Worm (Caenorhabditis elegans) whole organism, mixed stage, embryonic: Measurements from ENCODE around the gene F09C8.1.

ENCODE experiments used
- M03D4.4 ChIP-seq: sonication (generic microtip); optimal IDR thresholded peaks from 2 replicates; lab custom pipeline; 2017; ENCODE audit warnings: mild to moderate bottlenecking, missing genetic modification characterization, missing compliant biosample characterization
- bed-3 ChIP-seq: fragments of 200-800 bp; sonication (Bioruptor generic); optimal IDR thresholded peaks from 3 replicates; lab custom pipeline; 2018; ENCODE audit warnings: mild to moderate bottlenecking, missing genetic modification characterization, moderate library complexity, missing compliant biosample characterization
- ceh-39 ChIP-seq: fragments of 150-350 bp; optimal IDR thresholded peaks from 2 replicates; lab custom pipeline; 2014; ENCODE audit warnings: missing biosample characterization, missing genetic modification characterization
- ceh-43 ChIP-seq: fragments of 200-800 bp; sonication (Bioruptor generic); optimal IDR thresholded peaks from 2 replicates; lab custom pipeline; 2018; ENCODE audit warnings: mild to moderate bottlenecking, missing genetic modification characterization, moderate library complexity, missing compliant biosample characterization
- ceh-83 ChIP-seq: fragments of 200-800 bp; sonication (Bioruptor generic); optimal IDR thresholded peaks from 2 replicates; lab custom pipeline; 2018; ENCODE audit warnings: mild to moderate bottlenecking, missing genetic modification characterization, missing compliant biosample characterization
- ces-1 ChIP-seq: fragments of 150-350 bp; optimal IDR thresholded peaks from 2 replicates; lab custom pipeline; 2014; ENCODE audit warnings: missing biosample characterization, missing genetic modification reagents, missing genetic modification characterization
- cnd-1 ChIP-seq: fragments of 200-800 bp; sonication (Bioruptor generic); optimal IDR thresholded peaks from 2 replicates; lab custom pipeline; 2018; ENCODE audit warnings: mild to moderate bottlenecking, missing genetic modification characterization, missing compliant biosample characterization
- drap-1 ChIP-seq: fragments of 200-800 bp; sonication (Bioruptor generic); optimal IDR thresholded peaks from 3 replicates; lab custom pipeline; 2018; ENCODE audit warnings: mild to moderate bottlenecking, missing genetic modification characterization, missing compliant biosample characterization
- elt-1 ChIP-seq: sonication (generic microtip); optimal IDR thresholded peaks from 2 replicates; lab custom pipeline; 2017; ENCODE audit warnings: missing genetic modification characterization, mild to moderate bottlenecking, missing compliant biosample characterization, antibody characterized with exemption, moderate library complexity, borderline replicate concordance; ENCODE audit not compliant: insufficient read depth
- elt-3 ChIP-seq: fragments of 150-350 bp; optimal IDR thresholded peaks from 2 replicates; lab custom pipeline; 2014; ENCODE audit warnings: missing biosample characterization, missing genetic modification characterization
- flh-1 ChIP-seq: fragments of 200-800 bp; sonication (Bioruptor generic); optimal IDR thresholded peaks from 2 replicates; lab custom pipeline; 2018; ENCODE audit warnings: mild to moderate bottlenecking, missing genetic modification characterization, moderate library complexity, missing compliant biosample characterization
- ham-2 ChIP-seq: fragments of 200-800 bp; sonication (Bioruptor generic); optimal IDR thresholded peaks from 2 replicates; lab custom pipeline; 2018; ENCODE audit warnings: mild to moderate bottlenecking, missing genetic modification characterization, missing compliant biosample characterization
- hlh-1 ChIP-seq: fragments of 150-350 bp; optimal IDR thresholded peaks from 2 replicates; lab custom pipeline; 2014; ENCODE audit warnings: missing biosample characterization, missing genetic modification reagents, missing genetic modification characterization
- lin-13 ChIP-seq: fragments of 150-350 bp; optimal IDR thresholded peaks from 2 replicates; lab custom pipeline; 2014; ENCODE audit warnings: missing biosample characterization, missing genetic modification characterization
- lin-32 ChIP-seq: fragments of 200-800 bp; sonication (Bioruptor generic); optimal IDR thresholded peaks from 2 replicates; lab custom pipeline; 2018; ENCODE audit warnings: mild to moderate bottlenecking, missing genetic modification characterization, missing compliant biosample characterization
- lsy-2 ChIP-seq: fragments of 150-350 bp; optimal IDR thresholded peaks from 2 replicates; lab custom pipeline; 2014; ENCODE audit warnings: missing biosample characterization, missing genetic modification characterization
- mab-5 ChIP-seq: fragments of 150-350 bp; optimal IDR thresholded peaks from 2 replicates; lab custom pipeline; 2014; ENCODE audit warnings: missing biosample characterization, missing genetic modification characterization
- mep-1 ChIP-seq: fragments of 150-350 bp; optimal IDR thresholded peaks from 2 replicates; lab custom pipeline; 2017; ENCODE audit warnings: missing biosample characterization, missing genetic modification reagents, missing genetic modification characterization, inconsistent platforms
- mls-2 ChIP-seq: sonication (generic microtip); optimal IDR thresholded peaks from 2 replicates; lab custom pipeline; 2016; ENCODE audit warnings: mild to moderate bottlenecking, missing genetic modification characterization, moderate library complexity, missing compliant biosample characterization
- nhr-12 ChIP-seq: fragments of 150-350 bp; optimal IDR thresholded peaks from 2 replicates; lab custom pipeline; 2014; ENCODE audit warnings: missing biosample characterization, missing genetic modification characterization
- nhr-2 ChIP-seq: fragments of 150-350 bp; optimal IDR thresholded peaks from 2 replicates; lab custom pipeline; 2014; ENCODE audit warnings: missing biosample characterization, missing genetic modification characterization
- nhr-237 ChIP-seq: fragments of 150-350 bp; optimal IDR thresholded peaks from 2 replicates; lab custom pipeline; 2014; ENCODE audit warnings: missing biosample characterization, missing genetic modification characterization
- nhr-28 ChIP-seq: fragments of 150-350 bp; optimal IDR thresholded peaks from 2 replicates; lab custom pipeline; 2014; ENCODE audit warnings: missing biosample characterization, missing genetic modification characterization
- nhr-76 ChIP-seq: sonication (generic microtip); optimal IDR thresholded peaks from 2 replicates; lab custom pipeline; 2017; ENCODE audit warnings: missing biosample characterization, missing genetic modification characterization
- sem-2 ChIP-seq: fragments of 200-800 bp; sonication (Bioruptor generic); optimal IDR thresholded peaks from 2 replicates; lab custom pipeline; 2018; ENCODE audit warnings: mild to moderate bottlenecking, missing genetic modification characterization, missing compliant biosample characterization
- snpc-4 ChIP-seq: fragments of 150-350 bp; optimal IDR thresholded peaks from 2 replicates; lab custom pipeline; 2014; ENCODE audit warnings: missing biosample characterization, missing genetic modification characterization
- sptf-1 ChIP-seq: sonication (generic microtip); optimal IDR thresholded peaks from 2 replicates; lab custom pipeline; 2017; ENCODE audit warnings: mild to moderate bottlenecking, missing genetic modification characterization, moderate library complexity, missing compliant biosample characterization
- tbx-8 ChIP-seq: fragments of 200-800 bp; sonication (Bioruptor generic); optimal IDR thresholded peaks from 2 replicates; lab custom pipeline; 2018; ENCODE audit warnings: mild to moderate bottlenecking, missing genetic modification characterization, moderate library complexity, missing compliant biosample characterization
- unc-120 ChIP-seq: sonication (generic microtip); optimal IDR thresholded peaks from 2 replicates; lab custom pipeline; 2017; ENCODE audit warnings: missing genetic modification characterization, missing compliant biosample characterization; ENCODE audit not compliant: poor library complexity, severe bottlenecking
- unc-39 ChIP-seq: fragments of 150-350 bp; optimal IDR thresholded peaks from 2 replicates; lab custom pipeline; 2014; ENCODE audit warnings: missing biosample characterization, missing genetic modification characterization
- ztf-11 ChIP-seq: fragments of 150-350 bp; optimal IDR thresholded peaks from 2 replicates; lab custom pipeline; 2014; ENCODE audit warnings: missing biosample characterization, missing genetic modification characterization

F09C8.1 gene

ce11 chrX:16204310-16204709 is 41.0 kb upstream of the F09C8.1 start:
- TF ChIP-seq nhr-28 (tag; lab: Kevin White, UChicago) (no peak), mls-2 (tag; lab: Kevin White, UChicago) (no peak), ces-1 (GFP tag; lab: Kevin White, UChicago) (no peak), nhr-237 (tag; lab: Kevin White, UChicago) (no peak), sem-2 (GFP tag; lab: Kevin White, UChicago) (no peak), hlh-1 (tag; lab: Kevin White, UChicago) (no peak), elt-3 (tag; lab: Kevin White, UChicago) (no peak), bed-3 (GFP tag; lab: Kevin White, UChicago) (no peak), sptf-1 (tag; lab: Kevin White, UChicago) (no peak), nhr-2 (tag; lab: Kevin White, UChicago) (no peak), tbx-8 (GFP tag; lab: Kevin White, UChicago) (no peak), unc-120 (tag; lab: Kevin White, UChicago) (no peak), ham-2 (no peak), elt-1 (tag; lab: Kevin White, UChicago) (no peak), mab-5 (tag; lab: Kevin White, UChicago) (no peak), flh-1 (GFP tag; lab: Kevin White, UChicago) (no peak), mep-1 (tag; lab: Kevin White, UChicago) (no peak), nhr-12 (tag; lab: Kevin White, UChicago) (no peak), drap-1 (GFP tag; lab: Kevin White, UChicago) (no peak), M03D4.4 (tag; lab: Kevin White, UChicago) (no peak)

ce11 chrX:16202229-16202628 is 38.9 kb upstream of the F09C8.1 start:
- TF ChIP-seq bed-3 (GFP tag; lab: Kevin White, UChicago) (no peak), cnd-1 (tag; lab: Kevin White, UChicago) (peak; percentile 19), elt-3 (tag; lab: Kevin White, UChicago) (no peak), sptf-1 (tag; lab: Kevin White, UChicago) (peak; percentile 36), nhr-2 (tag; lab: Kevin White, UChicago) (no peak)

ce11 chrX:16199200-16199764 is 36.0 kb upstream of the F09C8.1 start, which contains the start of gene R11.3:
Gene R11.3 (minus strand): TSS chrX:16199250.
- TF ChIP-seq nhr-2 (tag; lab: Kevin White, UChicago) (no peak), lsy-2 (tag; lab: Kevin White, UChicago) (no peak), ham-2 (no peak)

- TF ChIP-seq lin-32 (no peak), unc-120 (tag; lab: Kevin White, UChicago) (no peak), sem-2 (GFP tag; lab: Kevin White, UChicago) (no peak), nhr-12 (tag; lab: Kevin White, UChicago) (no peak), ces-1 (GFP tag; lab: Kevin White, UChicago) (no peak), ceh-43 (GFP tag; lab: Kevin White, UChicago) (no peak), ceh-83 (GFP tag; lab: Kevin White, UChicago) (no peak)
- TF ChIP-seq, all 35 proteins: peak for 0
These were observed 29.2 kb upstream of the F09C8.1 start for ce11 chrX:16192574-16192973.

DNA sequence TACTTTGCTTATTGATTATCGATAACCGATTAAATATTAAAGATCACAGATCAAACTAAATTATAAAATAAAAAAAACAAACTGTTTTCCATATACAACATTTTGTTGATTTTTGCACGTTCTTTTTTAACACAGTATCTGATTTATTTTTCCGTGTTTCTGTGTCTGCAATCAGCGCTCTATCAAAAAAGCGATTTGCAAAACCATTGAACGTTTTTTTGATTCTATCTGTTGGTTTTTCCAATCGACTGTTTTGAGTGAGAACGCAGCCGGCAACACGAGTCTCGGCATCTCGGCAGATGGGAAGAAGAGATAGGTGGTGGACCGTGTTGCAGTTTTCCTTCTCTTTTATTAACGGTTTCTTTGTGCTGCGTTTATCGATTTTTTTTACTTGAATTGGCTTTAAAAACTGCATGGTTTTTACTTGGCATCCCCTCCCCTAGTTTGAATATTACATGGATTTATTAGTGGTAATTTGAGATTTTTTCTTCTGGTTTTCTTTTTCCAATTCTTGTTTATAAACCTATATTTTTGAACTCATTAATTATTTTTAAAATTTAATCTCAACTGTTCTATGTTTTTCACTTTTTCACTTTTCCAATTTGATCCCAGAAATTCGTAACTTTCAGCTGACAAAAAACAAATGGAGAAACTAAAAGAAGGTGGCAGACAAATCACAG is 26.0 kb upstream of the F09C8.1 start, which contains the start of gene slc-25A21:
Gene slc-25A21, plus strand, starts transcription at position 630 of the 680 bp plus-strand sequence.
- TF ChIP-seq elt-1 (tag; lab: Kevin White, UChicago) (peak; percentile 25), mep-1 (tag; lab: Kevin White, UChicago) (no peak), unc-39 (tag; lab: Kevin White, UChicago) (no peak), mls-2 (tag; lab: Kevin White, UChicago) (no peak)
- TF ChIP-seq, all 35 proteins: peak for 1

DNA sequence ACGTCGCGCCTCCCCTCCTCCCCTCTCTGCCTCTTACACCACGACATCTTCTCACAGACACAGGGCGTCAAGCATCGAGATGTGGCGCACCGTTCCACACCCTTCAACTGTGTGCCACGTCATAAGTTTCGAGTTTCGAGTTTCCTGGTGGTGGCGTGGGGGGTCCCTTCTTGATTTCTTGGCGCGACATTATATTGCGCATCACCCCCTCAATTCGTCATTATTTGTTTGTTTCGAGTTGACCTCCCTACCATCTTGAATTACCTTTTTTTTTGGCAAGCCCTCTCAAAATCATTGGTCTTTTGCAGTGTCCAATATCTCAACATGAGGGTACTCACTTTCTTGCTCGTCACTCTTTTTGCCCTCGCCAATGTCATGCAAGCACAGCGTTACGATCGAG is 20.7 kb upstream of the F09C8.1 start, which contains the start of gene nlp-67:
Gene nlp-67, plus strand, starts transcription at position 301 of the 400 bp plus-strand sequence.
- TF ChIP-seq unc-39 (tag; lab: Kevin White, UChicago) (no peak), bed-3 (GFP tag; lab: Kevin White, UChicago) (no peak), tbx-8 (GFP tag; lab: Kevin White, UChicago) (no peak), ham-2 (no peak), snpc-4 (no peak), flh-1 (GFP tag; lab: Kevin White, UChicago) (no peak), ztf-11 (no peak), M03D4.4 (tag; lab: Kevin White, UChicago) (no peak), mab-5 (tag; lab: Kevin White, UChicago) (no peak), ceh-83 (GFP tag; lab: Kevin White, UChicago) (no peak), mep-1 (tag; lab: Kevin White, UChicago) (no peak), nhr-76 (no peak), sem-2 (GFP tag; lab: Kevin White, UChicago) (no peak), lin-13 (tag; lab: Kevin White, UChicago) (no peak), ceh-39 (tag; lab: Kevin White, UChicago) (no peak)
